Fruit fly (Drosophila melanogaster) S2 (cell line): Measurements from ENCODE around the gene Ir67b.

ENCODE experiments used
- CG8478 ChIP-seq: fragments of >200 bp; optimal IDR thresholded peaks from 2 replicates; lab custom pipeline; 2018
- CTCF ChIP-seq, 2 experiments: fragments of >200 bp; optimal IDR thresholded peaks; 2 replicates each; lab custom pipeline; 2018

DNA sequence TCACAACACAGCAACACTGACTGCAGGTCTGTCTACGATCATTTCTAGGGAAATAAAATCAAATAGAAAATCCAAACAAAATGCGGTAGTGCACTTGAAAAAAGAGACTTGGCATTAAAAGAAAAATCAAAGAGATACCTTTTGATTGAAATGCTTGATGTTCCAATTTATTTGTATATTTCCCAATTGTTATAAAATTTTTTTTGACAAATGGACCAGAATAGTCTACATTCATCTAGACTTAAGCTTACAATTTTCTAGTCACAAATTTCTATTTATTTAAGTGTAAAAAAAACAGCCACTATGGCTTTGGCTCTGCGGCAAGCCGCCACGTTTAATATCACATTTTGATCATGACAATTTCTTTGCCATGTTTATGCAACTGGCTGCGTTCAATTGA, 42.6 kb downstream of the Ir67b start:
- no peak for TF ChIP-seq CG8478 (lab: Kevin White, UChicago)
- TF ChIP-seq CTCF (optimal IDR thresholded peaks at IDR 0.05; lab: Kevin White, UChicago) = no peak
